Worm (Caenorhabditis elegans) whole organism, L4/young adult: Measurements from ENCODE around the gene fbxl-1.

Experiments used
- W03F9.2 ChIP-seq: fragments of 150-350 bp; optimal IDR thresholded peaks from 2 replicates; lab custom pipeline; 2014; ENCODE audit warnings: missing biosample characterization, missing genetic modification characterization
- him-1 ChIP-seq: sonication (generic microtip); optimal IDR thresholded peaks from 2 replicates; lab custom pipeline; 2016; ENCODE audit warnings: missing genotype, missing genetic modification reagents, missing genetic modification characterization, missing compliant biosample characterization

- no peak for TF ChIP-seq W03F9.2
- TF ChIP-seq him-1 (tag; lab: Kevin White, UChicago), result no peak
Measured at ce11 chrIII:8275871-8276270, 48.2 kb downstream of the fbxl-1 start, which contains the start of gene clec-160.
